Fruit fly (Drosophila melanogaster): ENCODE data around the gene Sac1.

Sac1 gene

dm6 chr3L:1295693-1296092 lies 48.1 kb downstream of the Sac1 start, which contains the start of gene Rabex-5 (continued):
- TF ChIP-seq CG4424 (GFP tag; optimal IDR thresholded peaks at IDR 0.05) (peak; percentile 19), CG30020 (tag; optimal IDR thresholded peaks at IDR 0.05) (no peak), Fer1 (GFP tag; optimal IDR thresholded peaks at IDR 0.05) (no peak), dm (GFP tag; optimal IDR thresholded peaks at IDR 0.05) (no peak), Bteb2 (GFP tag; optimal IDR thresholded peaks at IDR 0.05) (peak; percentile 36), CG13894 (tag; optimal IDR thresholded peaks at IDR 0.05) (peak; percentile 46), CG11247 (GFP tag; IDR thresholded peaks at IDR 0.05) (no peak), caup (GFP tag; optimal IDR thresholded peaks at IDR 0.05; ENCODE audit: severe bottlenecking) (no peak), CG8089 (GFP tag; optimal IDR thresholded peaks at IDR 0.05) (no peak), CG16779 (GFP tag; IDR thresholded peaks at IDR 0.05) (no peak), CG31224 (GFP tag; IDR thresholded peaks at IDR 0.05) (no peak), Atf6 (GFP tag; IDR thresholded peaks at IDR 0.05) (no peak; the same call in 1 of the 2 replicates), ERR (GFP tag; optimal IDR thresholded peaks at IDR 0.05) (no peak), br (optimal IDR thresholded peaks at IDR 0.05) (no peak), tgo (GFP tag; IDR thresholded peaks at IDR 0.05) (no peak; the same call in 2 of the 3 replicates), dysf (GFP tag; IDR thresholded peaks at IDR 0.05) (no peak), CG11456 (GFP tag; IDR thresholded peaks at IDR 0.05) (peak; percentile 55; the same call in 1 of the 3 replicates), ro (GFP tag; IDR thresholded peaks at IDR 0.05) (no peak), CG12219 (GFP tag; optimal IDR thresholded peaks at IDR 0.05) (no peak), Mad (GFP tag; optimal IDR thresholded peaks at IDR 0.05) (no peak), CG8478 (optimal IDR thresholded peaks at IDR 0.05) (no peak), B-H2 (GFP tag; optimal IDR thresholded peaks at IDR 0.05) (no peak), CG32532 (GFP tag; IDR thresholded peaks at IDR 0.05) (no peak), Poxn (GFP tag; IDR thresholded peaks at IDR 0.05) (no peak), Abd-B (GFP tag; optimal IDR thresholded peaks at IDR 0.05) (peak; percentile 2), Awh (GFP tag; IDR thresholded peaks at IDR 0.05) (no peak), bbx (GFP tag; IDR thresholded peaks at IDR 0.05; ENCODE audit: partially characterized antibody) (peak; percentile 89), ind (GFP tag; optimal IDR thresholded peaks at IDR 0.05) (peak; percentile 4), Deaf1 (tag; optimal IDR thresholded peaks at IDR 0.05) (no peak), CG6689 (GFP tag; IDR thresholded peaks at IDR 0.05) (no peak), ato (GFP tag; IDR thresholded peaks at IDR 0.05; ENCODE audit: partially characterized antibody) (peak; percentile 68), CG10321 (GFP tag; IDR thresholded peaks at IDR 0.05) (no peak), CG6683 (GFP tag; optimal IDR thresholded peaks at IDR 0.05) (no peak), lab (GFP tag; optimal IDR thresholded peaks at IDR 0.05) (no peak), gt (GFP tag; IDR thresholded peaks at IDR 0.05) (no peak), maf-S (GFP tag; optimal IDR thresholded peaks at IDR 0.05) (no peak), Atf3 (GFP tag; optimal IDR thresholded peaks at IDR 0.05) (no peak), emc (GFP tag; optimal IDR thresholded peaks at IDR 0.05) (no peak), Neu2 (GFP tag; optimal IDR thresholded peaks at IDR 0.05; ENCODE audit: borderline replicate concordance) (no peak), CG4854 (GFP tag; optimal IDR thresholded peaks at IDR 0.05) (no peak), NfI (GFP tag; optimal IDR thresholded peaks at IDR 0.05) (peak; percentile 29), pho (GFP tag; optimal IDR thresholded peaks at IDR 0.05) (peak; percentile 33), mld (GFP tag; IDR thresholded peaks at IDR 0.05; ENCODE audit: partially characterized antibody) (peak; percentile 66; the same call in 2 of the 3 replicates), CG14441 (GFP tag; IDR thresholded peaks at IDR 0.05) (no peak), fd64A (GFP tag; optimal IDR thresholded peaks at IDR 0.05) (no peak), MTF-1 (GFP tag; optimal IDR thresholded peaks at IDR 0.05; ENCODE audit: borderline replicate concordance) (no peak), Tbp (GFP tag; optimal IDR thresholded peaks at IDR 0.05) (no peak), peb (GFP tag; IDR thresholded peaks at IDR 0.05) (no peak), CG13624 (GFP tag; optimal IDR thresholded peaks at IDR 0.05) (peak; percentile 43), CG6854 (GFP tag; optimal IDR thresholded peaks at IDR 0.05) (no peak), Mes4 (GFP tag; optimal IDR thresholded peaks at IDR 0.05) (no peak), Hr3 (GFP tag; optimal IDR thresholded peaks at IDR 0.05) (peak; percentile 22), Pdp1 (GFP tag; optimal IDR thresholded peaks at IDR 0.05) (peak in 1 of 2 experiments; percentile 24)

All from whole organism, embryonic.